Worm (Caenorhabditis elegans): ENCODE measurements around the gene gst-2.

- TF ChIP-seq mdl-1 (tag; optimal IDR thresholded peaks at IDR 0.05): no peak
- no peak for TF ChIP-seq ztf-11 (tag; optimal IDR thresholded peaks at IDR 0.05)
- TF ChIP-seq lin-13 (GFP tag; optimal IDR thresholded peaks at IDR 0.05): no peak
- TF ChIP-seq C04F5.9 (tag; optimal IDR thresholded peaks at IDR 0.05): no peak
- TF ChIP-seq pax-3 (tag; optimal IDR thresholded peaks at IDR 0.05): no peak
- no peak for TF ChIP-seq swsn-7 (tag; optimal IDR thresholded peaks at IDR 0.05)
- TF ChIP-seq fkh-10 (GFP tag; optimal IDR thresholded peaks at IDR 0.05): no peak
- no peak for TF ChIP-seq nhr-11 (tag; optimal IDR thresholded peaks at IDR 0.05)
- no peak for TF ChIP-seq ces-1 (GFP tag; optimal IDR thresholded peaks at IDR 0.05)
- no peak for TF ChIP-seq ama-1 (optimal IDR thresholded peaks at IDR 0.05)
Measured at ce11 chrIV:10126544-10126943, 15.3 kb downstream of the gst-2 start, which contains the start of gene ctf-18.
